Worm (Caenorhabditis elegans): ENCODE measurements around the gene F20E11.18.

- no peak for TF ChIP-seq snpc-4 (tag; optimal IDR thresholded peaks at IDR 0.05)
- no peak for TF ChIP-seq lin-13 (tag; optimal IDR thresholded peaks at IDR 0.05)
- TF ChIP-seq nhr-76 (tag; optimal IDR thresholded peaks at IDR 0.05): no peak
These were observed 1.9 kb upstream of the F20E11.18 start, which contains the start of gene srsx-2 for ce11 chrV:17438317-17438716.

Data from whole organism, mixed stage, embryonic.